Worm (Caenorhabditis elegans) whole organism, L2 larva: Measurements from ENCODE around the gene osm-10.

Experiments
- C34F6.9 ChIP-seq: fragments of 150-350 bp; optimal IDR thresholded peaks from 2 replicates; lab custom pipeline; 2014; ENCODE audit warnings: missing biosample characterization, missing genetic modification characterization
- F13H6.1 ChIP-seq: sonication (generic microtip); optimal IDR thresholded peaks from 2 replicates; lab custom pipeline; 2016; ENCODE audit warnings: missing genetic modification characterization, missing compliant biosample characterization
- R02D3.7 ChIP-seq: fragments of 150-350 bp; optimal IDR thresholded peaks from 2 replicates; lab custom pipeline; 2014; ENCODE audit warnings: missing biosample characterization, missing genetic modification characterization
- ZK546.5 ChIP-seq: sonication (generic microtip); optimal IDR thresholded peaks from 2 replicates; lab custom pipeline; 2017; ENCODE audit warnings: missing biosample characterization, missing genetic modification characterization
- aly-2 ChIP-seq: fragments of 150-350 bp; optimal IDR thresholded peaks from 2 replicates; lab custom pipeline; 2014; ENCODE audit warnings: missing biosample characterization, missing genetic modification characterization
- ama-1 ChIP-seq: fragments of 150-350 bp; optimal IDR thresholded peaks from 2 replicates; lab custom pipeline; 2018; ENCODE audit warnings: inconsistent platforms
- blmp-1 ChIP-seq: sonication (generic microtip); optimal IDR thresholded peaks from 2 replicates; lab custom pipeline; 2017; ENCODE audit warnings: missing genetic modification characterization, mild to moderate bottlenecking, missing compliant biosample characterization, antibody characterized with exemption, moderate library complexity; ENCODE audit not compliant: insufficient read depth
- ceh-16 ChIP-seq: fragments of 150-350 bp; optimal IDR thresholded peaks from 2 replicates; lab custom pipeline; 2014; ENCODE audit warnings: missing biosample characterization, missing genetic modification characterization
- ceh-82 ChIP-seq: fragments of 150-350 bp; optimal IDR thresholded peaks from 2 replicates; lab custom pipeline; 2014; ENCODE audit warnings: missing biosample characterization, missing genetic modification characterization
- crh-2 ChIP-seq: sonication (generic microtip); optimal IDR thresholded peaks from 2 replicates; lab custom pipeline; 2017; ENCODE audit warnings: missing biosample characterization, missing genetic modification characterization
- dmd-4 ChIP-seq: sonication (generic microtip); optimal IDR thresholded peaks from 2 replicates; lab custom pipeline; 2017; ENCODE audit warnings: missing biosample characterization, missing genetic modification characterization
- elt-3 ChIP-seq: sonication (generic microtip); optimal IDR thresholded peaks from 2 replicates; lab custom pipeline; 2017; ENCODE audit warnings: missing biosample characterization, missing genetic modification characterization
- fos-1 ChIP-seq: fragments of 150-350 bp; optimal IDR thresholded peaks from 2 replicates; lab custom pipeline; 2014; ENCODE audit warnings: missing biosample characterization, missing genetic modification characterization
- lin-11 ChIP-seq: fragments of 150-350 bp; sonication (generic microtip); optimal IDR thresholded peaks from 2 replicates; lab custom pipeline; 2014; ENCODE audit warnings: missing biosample characterization, missing genetic modification characterization, inconsistent platforms, mixed read lengths
- lin-13 ChIP-seq: fragments of 150-350 bp; optimal IDR thresholded peaks from 2 replicates; lab custom pipeline; 2014; ENCODE audit warnings: missing biosample characterization, missing genetic modification reagents, missing genetic modification characterization
- lin-39 ChIP-seq: fragments of 150-350 bp; optimal IDR thresholded peaks from 2 replicates; lab custom pipeline; 2014; ENCODE audit warnings: missing biosample characterization, missing genetic modification reagents, missing genetic modification characterization
- lsy-2 ChIP-seq, 2 experiments: fragments of 150-350 bp in 1 of 2; sonication (generic microtip) in 1 of 2; optimal IDR thresholded peaks; 2 replicates each; lab custom pipeline; 2014 to 2017; ENCODE audit warnings: missing biosample characterization in 2 of 2, missing genetic modification characterization in 2 of 2
- mab-5 ChIP-seq: fragments of 150-350 bp; optimal IDR thresholded peaks from 2 replicates; lab custom pipeline; 2014; ENCODE audit warnings: missing biosample characterization, missing genetic modification characterization
- mbf-1 ChIP-seq: sonication (generic microtip); optimal IDR thresholded peaks from 2 replicates; lab custom pipeline; 2017; ENCODE audit warnings: missing biosample characterization, missing genetic modification characterization
- nhr-10 ChIP-seq: sonication (generic microtip); optimal IDR thresholded peaks from 2 replicates; lab custom pipeline; 2017; ENCODE audit warnings: missing biosample characterization, missing genetic modification characterization
- nhr-11 ChIP-seq: fragments of 150-350 bp; optimal IDR thresholded peaks from 2 replicates; lab custom pipeline; 2014; ENCODE audit warnings: missing biosample characterization, missing genetic modification characterization
- nhr-23 ChIP-seq: fragments of 150-350 bp; optimal IDR thresholded peaks from 2 replicates; lab custom pipeline; 2014; ENCODE audit warnings: missing biosample characterization, missing genetic modification reagents, missing genetic modification characterization
- nhr-237 ChIP-seq: fragments of 150-350 bp; optimal IDR thresholded peaks from 2 replicates; lab custom pipeline; 2014; ENCODE audit warnings: missing biosample characterization, missing genetic modification characterization
- nhr-6 ChIP-seq: fragments of 150-350 bp; optimal IDR thresholded peaks from 2 replicates; lab custom pipeline; 2014; ENCODE audit warnings: missing biosample characterization, missing genetic modification characterization
- nhr-77 ChIP-seq: fragments of 150-350 bp; optimal IDR thresholded peaks from 2 replicates; lab custom pipeline; 2014; ENCODE audit warnings: missing biosample characterization, missing genetic modification characterization
- peb-1 ChIP-seq: fragments of 150-350 bp; optimal IDR thresholded peaks from 2 replicates; lab custom pipeline; 2014; ENCODE audit warnings: missing biosample characterization, missing genetic modification characterization
- skn-1 ChIP-seq: sonication (generic microtip); optimal IDR thresholded peaks from 2 replicates; lab custom pipeline; 2017; ENCODE audit warnings: missing biosample characterization, missing genetic modification characterization
- sma-3 ChIP-seq: sonication (generic microtip); optimal IDR thresholded peaks from 2 replicates; lab custom pipeline; 2016; ENCODE audit warnings: missing genetic modification reagents, missing genetic modification characterization, missing compliant biosample characterization
- sma-9 ChIP-seq, 2 experiments: fragments of 150-350 bp in 1 of 2; sonication (generic microtip) in 1 of 2; optimal IDR thresholded peaks; 2 replicates each; lab custom pipeline; 2014 to 2016; ENCODE audit warnings: missing genetic modification characterization in 2 of 2, mild to moderate bottlenecking in 1 of 2, missing biosample characterization in 1 of 2, missing compliant biosample characterization in 1 of 2, missing genetic modification reagents in 1 of 2, moderate library complexity in 1 of 2
- snpc-4 ChIP-seq: fragments of 150-350 bp; optimal IDR thresholded peaks from 2 replicates; lab custom pipeline; 2014; ENCODE audit warnings: missing biosample characterization, missing genetic modification characterization
- unc-39 ChIP-seq: fragments of 150-350 bp; optimal IDR thresholded peaks from 2 replicates; lab custom pipeline; 2014; ENCODE audit warnings: missing biosample characterization, missing genetic modification characterization
- unc-55 ChIP-seq: fragments of 150-350 bp; sonication (generic microtip); optimal IDR thresholded peaks from 3 replicates; lab custom pipeline; 2014; ENCODE audit warnings: missing biosample characterization, missing genetic modification reagents, missing genetic modification characterization
- unc-62 ChIP-seq: fragments of 150-350 bp; optimal IDR thresholded peaks from 2 replicates; lab custom pipeline; 2014; ENCODE audit warnings: missing biosample characterization, missing genetic modification reagents, missing genetic modification characterization
- zag-1 ChIP-seq: fragments of 150-350 bp; optimal IDR thresholded peaks from 2 replicates; lab custom pipeline; 2014; ENCODE audit warnings: missing biosample characterization, missing genetic modification characterization
- ztf-4 ChIP-seq: fragments of 150-350 bp; optimal IDR thresholded peaks from 2 replicates; lab custom pipeline; 2014; ENCODE audit warnings: missing biosample characterization, missing genetic modification characterization

osm-10 gene

ce11 chrIII:7281179-7281578, 38.1 kb downstream of the osm-10 start, which contains the start of gene B0361.3:
Gene B0361.3 (plus strand): TSS chrIII:7281462.
- TF ChIP-seq lsy-2 (tag; optimal IDR thresholded peaks at IDR 0.05; lab: Kevin White, UChicago) (peak in 1 of 2 experiments; percentile 68), crh-2 (tag; lab: Kevin White, UChicago) (peak; percentile 51), unc-62 (GFP tag; lab: Kevin White, UChicago) (no peak), unc-55 (GFP tag; lab: Kevin White, UChicago) (peak; percentile 4)

ce11 chrIII:7285783-7286182, 42.7 kb downstream of the osm-10 start, which contains the start of gene pho-5:
Gene pho-5 (minus strand): TSS chrIII:7285883.
- TF ChIP-seq skn-1 (tag; lab: Kevin White, UChicago), result no peak
- no peak for TF ChIP-seq unc-55 (GFP tag; lab: Kevin White, UChicago)
- TF ChIP-seq nhr-23 (tag; lab: Kevin White, UChicago), result no peak
- TF ChIP-seq dmd-4 (tag; lab: Kevin White, UChicago), result no peak
- no peak for TF ChIP-seq ZK546.5 (tag; lab: Kevin White, UChicago)
- TF ChIP-seq nhr-77 (tag; lab: Kevin White, UChicago), result no peak
- no peak for TF ChIP-seq lin-39 (tag; lab: Kevin White, UChicago)
- no peak for TF ChIP-seq unc-39 (tag; lab: Kevin White, UChicago)
- TF ChIP-seq nhr-6, result no peak
- TF ChIP-seq nhr-10 (tag; lab: Kevin White, UChicago), result no peak
- no peak for TF ChIP-seq C34F6.9
- TF ChIP-seq fos-1 (tag; lab: Kevin White, UChicago), result no peak
- no peak for TF ChIP-seq snpc-4 (tag; lab: Kevin White, UChicago)
- TF ChIP-seq ceh-82 (tag; lab: Kevin White, UChicago), result no peak
- TF ChIP-seq mbf-1 (tag; lab: Kevin White, UChicago), result no peak
- TF ChIP-seq F13H6.1 (tag; lab: Kevin White, UChicago), result no peak
- no peak for TF ChIP-seq lsy-2 (tag; optimal IDR thresholded peaks at IDR 0.05; lab: Kevin White, UChicago)
- TF ChIP-seq crh-2 (tag; lab: Kevin White, UChicago), result no peak
- TF ChIP-seq elt-3, result no peak
- TF ChIP-seq, all 48 proteins: peak for 0

- TF ChIP-seq nhr-11 (tag; lab: Kevin White, UChicago), result no peak
- no peak for TF ChIP-seq sma-3 (GFP tag; lab: Kevin White, UChicago)
- no peak for TF ChIP-seq unc-39 (tag; lab: Kevin White, UChicago)
- TF ChIP-seq lin-13 (GFP tag; lab: Kevin White, UChicago), result no peak
- TF ChIP-seq ama-1 (lab: Kevin White, UChicago), result no peak
- TF ChIP-seq nhr-6, result no peak
- no peak for TF ChIP-seq crh-2 (tag; lab: Kevin White, UChicago)
- TF ChIP-seq unc-55 (GFP tag; lab: Kevin White, UChicago), result no peak
- no peak for TF ChIP-seq nhr-237 (tag; lab: Kevin White, UChicago)
- TF ChIP-seq lin-11, result no peak
- TF ChIP-seq mbf-1 (tag; lab: Kevin White, UChicago), result no peak
- no peak for TF ChIP-seq ceh-82 (tag; lab: Kevin White, UChicago)
Measured at ce11 chrIII:7287503-7287902, 44.4 kb downstream of the osm-10 start, which contains the start of gene ykt-6. Gene ykt-6 (minus strand): TSS chrIII:7287603.

- TF ChIP-seq sma-9 (GFP tag; optimal IDR thresholded peaks at IDR 0.05; lab: Kevin White, UChicago) (no peak), sma-9 (tag; optimal IDR thresholded peaks at IDR 0.05; lab: Kevin White, UChicago) (no peak), nhr-6 (no peak), lin-11 (no peak), ztf-4 (tag; lab: Kevin White, UChicago) (no peak), nhr-77 (tag; lab: Kevin White, UChicago) (no peak), zag-1 (tag; lab: Kevin White, UChicago) (no peak), mab-5 (tag; lab: Kevin White, UChicago) (no peak), peb-1 (tag; lab: Kevin White, UChicago) (no peak), ceh-16 (tag; lab: Kevin White, UChicago) (no peak), aly-2 (no peak), skn-1 (tag; lab: Kevin White, UChicago) (no peak), ZK546.5 (tag; lab: Kevin White, UChicago) (no peak), blmp-1 (tag; lab: Kevin White, UChicago) (no peak), R02D3.7 (no peak), C34F6.9 (no peak), nhr-23 (tag; lab: Kevin White, UChicago) (no peak)
- TF ChIP-seq, all 48 proteins: peak for 0
Measured at ce11 chrIII:7290462-7290861, 47.4 kb downstream of the osm-10 start, which contains the start of gene algn-11. Gene algn-11 (minus strand): TSS chrIII:7290562.
